Worm (Caenorhabditis elegans): ENCODE results near the gene Y38H6C.25.

- no peak for TF ChIP-seq flt-1 (GFP tag; IDR thresholded peaks at IDR 0.05)
- TF ChIP-seq ztf-29 (GFP tag; IDR thresholded peaks at IDR 0.05) = no peak
- no peak for TF ChIP-seq T22C8.4 (GFP tag; IDR thresholded peaks at IDR 0.05)
These were observed 44.0 kb upstream of the Y38H6C.25 start for ce11 chrV:20475029-20475428.
